Fruit fly (Drosophila melanogaster): ENCODE results near the gene OtopLc.

DNA sequence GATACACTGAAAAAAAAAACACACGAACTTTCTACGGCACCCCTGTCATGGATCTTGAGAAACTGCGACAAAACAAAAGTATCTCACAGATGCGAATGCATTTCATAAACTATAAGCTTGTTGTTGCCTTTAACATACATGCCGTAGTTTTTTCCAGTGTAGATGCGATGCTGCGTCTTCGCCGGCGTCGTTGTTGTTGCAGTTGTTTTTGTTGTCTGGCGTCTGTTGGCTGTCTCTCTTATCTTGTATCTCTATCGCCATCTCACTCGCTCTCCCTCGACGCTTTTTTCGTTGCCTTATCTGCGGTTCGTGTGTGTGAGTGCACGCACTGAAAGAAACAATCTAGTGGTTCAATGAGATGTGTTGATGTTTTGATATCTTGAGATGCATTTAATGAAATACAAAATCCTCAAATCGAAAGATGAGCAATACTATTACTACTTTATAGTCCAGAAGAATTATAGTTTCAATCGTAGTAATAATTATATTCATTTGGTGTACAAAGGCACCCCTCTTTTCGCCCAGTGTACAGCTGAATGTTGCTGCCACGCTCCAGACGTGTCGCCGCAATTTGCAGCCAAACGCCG is 33.9 kb upstream of the OtopLc start:
- no peak for TF ChIP-seq cnc (optimal IDR thresholded peaks at IDR 0.05)
- TF ChIP-seq Hr96 (GFP tag; optimal IDR thresholded peaks at IDR 0.05), result peak; percentile 81
- TF ChIP-seq CG7045 (GFP tag; optimal IDR thresholded peaks at IDR 0.05), result peak; percentile 55
- TF ChIP-seq cic (GFP tag; optimal IDR thresholded peaks at IDR 0.05), result peak; percentile 29
- peak; percentile 58 for TF ChIP-seq CG33017 (tag; optimal IDR thresholded peaks at IDR 0.05)
- TF ChIP-seq CG5204 (GFP tag; optimal IDR thresholded peaks at IDR 0.05), result peak; percentile 69
- peak; percentile 59 for TF ChIP-seq CG12768 (GFP tag; optimal IDR thresholded peaks at IDR 0.05)
